Worm (Caenorhabditis elegans): Measurements from ENCODE around the gene skpo-2.

skpo-2 gene

ce11 chrII:3437393-3437792 lies 1.1 kb upstream of the skpo-2 start:
- no peak for TF ChIP-seq cnd-1 (tag; optimal IDR thresholded peaks at IDR 0.05)
- TF ChIP-seq ceh-83 (GFP tag; optimal IDR thresholded peaks at IDR 0.05), result peak; percentile 33
- TF ChIP-seq ham-2 (GFP tag; optimal IDR thresholded peaks at IDR 0.05), result no peak
- TF ChIP-seq mep-1 (tag; optimal IDR thresholded peaks at IDR 0.05), result no peak
- no peak for TF ChIP-seq snpc-4 (tag; optimal IDR thresholded peaks at IDR 0.05)

- no peak for TF ChIP-seq unc-39 (tag; optimal IDR thresholded peaks at IDR 0.05)
- no peak for TF ChIP-seq lin-32 (GFP tag; optimal IDR thresholded peaks at IDR 0.05)
- no peak for TF ChIP-seq elt-3 (tag; optimal IDR thresholded peaks at IDR 0.05)
- TF ChIP-seq ceh-43 (GFP tag; optimal IDR thresholded peaks at IDR 0.05), result no peak
- no peak for TF ChIP-seq sem-2 (GFP tag; optimal IDR thresholded peaks at IDR 0.05)
- TF ChIP-seq hlh-1 (tag; optimal IDR thresholded peaks at IDR 0.05), result no peak
- no peak for TF ChIP-seq nhr-12 (tag; optimal IDR thresholded peaks at IDR 0.05)
- no peak for TF ChIP-seq ham-2 (GFP tag; optimal IDR thresholded peaks at IDR 0.05)
- no peak for TF ChIP-seq M03D4.4 (tag; optimal IDR thresholded peaks at IDR 0.05)
- no peak for TF ChIP-seq nhr-76 (tag; optimal IDR thresholded peaks at IDR 0.05)
Observed at ce11 chrII:3434893-3435503, 1.3 kb downstream of the skpo-2 start.

ce11 chrII:3429400-3429799 lies 6.9 kb downstream of the skpo-2 start, which contains the start of gene C16C8.18:
Gene C16C8.18, plus strand, starts transcription at chrII:3429700.
- no peak for TF ChIP-seq sem-2 (GFP tag; optimal IDR thresholded peaks at IDR 0.05)
- no peak for TF ChIP-seq nhr-12 (tag; optimal IDR thresholded peaks at IDR 0.05)
- no peak for TF ChIP-seq unc-120 (tag; optimal IDR thresholded peaks at IDR 0.05; ENCODE audit: poor library complexity, severe bottlenecking)
- no peak for TF ChIP-seq mab-5 (tag; optimal IDR thresholded peaks at IDR 0.05)
- TF ChIP-seq elt-1 (tag; optimal IDR thresholded peaks at IDR 0.05; ENCODE audit: borderline replicate concordance, insufficient read depth), result no peak
- no peak for TF ChIP-seq ceh-43 (GFP tag; optimal IDR thresholded peaks at IDR 0.05)

ce11 chrII:3428158-3428704 lies 8.1 kb downstream of the skpo-2 start:
- TF ChIP-seq snpc-4 (tag; optimal IDR thresholded peaks at IDR 0.05) (no peak), sptf-1 (tag; optimal IDR thresholded peaks at IDR 0.05) (peak; percentile 16), ces-1 (GFP tag; optimal IDR thresholded peaks at IDR 0.05) (peak; percentile 71), tbx-8 (GFP tag; optimal IDR thresholded peaks at IDR 0.05) (no peak)

ce11 chrII:3425433-3425832 lies 10.9 kb downstream of the skpo-2 start, which contains the start of gene nep-11:
Gene nep-11, minus strand, starts transcription at chrII:3425533.
- TF ChIP-seq unc-62 (GFP tag; optimal IDR thresholded peaks at IDR 0.05), result no peak
- TF ChIP-seq tbx-8 (GFP tag; optimal IDR thresholded peaks at IDR 0.05), result no peak
- no peak for TF ChIP-seq blmp-1 (tag; optimal IDR thresholded peaks at IDR 0.05)
- TF ChIP-seq nhr-12 (tag; optimal IDR thresholded peaks at IDR 0.05), result no peak

ce11 chrII:3422938-3423337 lies 13.4 kb downstream of the skpo-2 start:
- TF ChIP-seq sem-2 (GFP tag; optimal IDR thresholded peaks at IDR 0.05) (no peak), nhr-237 (tag; optimal IDR thresholded peaks at IDR 0.05) (no peak), nhr-2 (tag; optimal IDR thresholded peaks at IDR 0.05) (no peak), tbx-8 (GFP tag; optimal IDR thresholded peaks at IDR 0.05) (no peak), M03D4.4 (tag; optimal IDR thresholded peaks at IDR 0.05) (no peak), elt-1 (tag; optimal IDR thresholded peaks at IDR 0.05; ENCODE audit: borderline replicate concordance, insufficient read depth) (no peak), mab-5 (tag; optimal IDR thresholded peaks at IDR 0.05) (no peak), drap-1 (GFP tag; optimal IDR thresholded peaks at IDR 0.05) (no peak)

ce11 chrII:3416528-3416927 lies 19.8 kb downstream of the skpo-2 start, which contains the start of gene nep-6:
Gene nep-6, plus strand, starts transcription at chrII:3416828.
- no peak for TF ChIP-seq nhr-28 (tag; optimal IDR thresholded peaks at IDR 0.05)
- TF ChIP-seq nhr-76 (tag; optimal IDR thresholded peaks at IDR 0.05), result no peak
- no peak for TF ChIP-seq flh-1 (GFP tag; optimal IDR thresholded peaks at IDR 0.05)
- no peak for TF ChIP-seq sptf-1 (tag; optimal IDR thresholded peaks at IDR 0.05)
- no peak for TF ChIP-seq mep-1 (tag; optimal IDR thresholded peaks at IDR 0.05)
- TF ChIP-seq snpc-4 (tag; optimal IDR thresholded peaks at IDR 0.05), result no peak
- TF ChIP-seq sem-2 (GFP tag; optimal IDR thresholded peaks at IDR 0.05), result no peak
- TF ChIP-seq M03D4.4 (tag; optimal IDR thresholded peaks at IDR 0.05), result no peak
- no peak for TF ChIP-seq elt-1 (tag; optimal IDR thresholded peaks at IDR 0.05; ENCODE audit: borderline replicate concordance, insufficient read depth)
- no peak for TF ChIP-seq ceh-83 (GFP tag; optimal IDR thresholded peaks at IDR 0.05)
- no peak for TF ChIP-seq lsy-2 (tag; optimal IDR thresholded peaks at IDR 0.05)
- TF ChIP-seq unc-39 (tag; optimal IDR thresholded peaks at IDR 0.05), result no peak
- TF ChIP-seq ham-2 (GFP tag; optimal IDR thresholded peaks at IDR 0.05), result no peak
- TF ChIP-seq hlh-1 (tag; optimal IDR thresholded peaks at IDR 0.05), result no peak
- TF ChIP-seq blmp-1 (tag; optimal IDR thresholded peaks at IDR 0.05), result no peak
- TF ChIP-seq zip-8 (tag; optimal IDR thresholded peaks at IDR 0.05), result no peak

Data from whole organism, mixed stage, embryonic.